Fruit fly (Drosophila melanogaster) whole organism, embryonic: Measurements from ENCODE around the gene CG14657.

Experiments
- CG10209 ChIP-seq: fragments of 200-800 bp; sonication (Bioruptor generic); optimal IDR thresholded peaks from 3 replicates; lab custom pipeline; 2017; ENCODE audit warnings: missing biosample characterization, mild to moderate bottlenecking, missing genetic modification characterization, missing genetic modification reagents
- CG10321 ChIP-seq: fragments of 200-800 bp; sonication (Bioruptor generic); IDR thresholded peaks from 2 replicates; pipeline ENCODE4 v1.3.6; 2022; ENCODE audit warnings: missing biosample characterization, missing genetic modification characterization
- CG10431 ChIP-seq: fragments of 200-800 bp; sonication (Bioruptor generic); optimal IDR thresholded peaks from 3 replicates; lab custom pipeline; 2018; ENCODE audit warnings: missing biosample characterization, mild to moderate bottlenecking, missing genetic modification characterization
- CG15479 ChIP-seq: fragments of 200-800 bp; sonication (Bioruptor generic); optimal IDR thresholded peaks from 3 replicates; lab custom pipeline; 2019; ENCODE audit warnings: missing biosample characterization, mild to moderate bottlenecking, missing genetic modification characterization, moderate library complexity
- CG17328 ChIP-seq: fragments of 200-800 bp; sonication (Bioruptor generic); IDR thresholded peaks from 2 replicates; pipeline ENCODE4 v1.3.6; 2022; ENCODE audit warnings: missing biosample characterization, missing genetic modification characterization
- CG17385 ChIP-seq: fragments of 200-800 bp; sonication (Bioruptor generic); optimal IDR thresholded peaks from 3 replicates; lab custom pipeline; 2018; ENCODE audit warnings: missing biosample characterization, mild to moderate bottlenecking, missing genetic modification characterization
- CG31441 ChIP-seq: fragments of 200-800 bp; sonication (Bioruptor generic); IDR thresholded peaks from 2 replicates; pipeline ENCODE4 v1.3.6; 2022; ENCODE audit warnings: missing biosample characterization, missing genetic modification characterization
- CG34422 ChIP-seq: fragments of 200-800 bp; sonication (Bioruptor generic); IDR thresholded peaks from 3 replicates; pipeline ENCODE4 v1.3.6; 2022; ENCODE audit warnings: missing biosample characterization, missing genetic modification characterization
- CG7271 ChIP-seq: fragments of 200-800 bp; sonication (Bioruptor generic); optimal IDR thresholded peaks from 2 replicates; lab custom pipeline; 2018; ENCODE audit warnings: missing biosample characterization, mild to moderate bottlenecking, missing genetic modification characterization, moderate library complexity
- D ChIP-seq, 2 experiments: fragments of 200-800 bp in 1 of 2; fragments of >200 bp in 1 of 2; sonication (Bioruptor generic) in 1 of 2; optimal IDR thresholded peaks; 2 replicates in 1 of 2; 3 replicates in 1 of 2; lab custom pipeline; 2017; ENCODE audit warnings: mild to moderate bottlenecking in 1 of 2, missing biosample characterization in 1 of 2, missing genetic modification characterization in 1 of 2, missing genetic modification reagents in 1 of 2
- Deaf1 ChIP-seq: fragments of 200-800 bp; optimal IDR thresholded peaks from 3 replicates; lab custom pipeline; 2019; ENCODE audit warnings: missing biosample characterization, mild to moderate bottlenecking, missing genetic modification characterization, moderate library complexity
- Dref ChIP-seq: fragments of 200-800 bp; sonication (Bioruptor generic); IDR thresholded peaks from 2 replicates; pipeline ENCODE4 v1.3.6; 2022; ENCODE audit warnings: missing biosample characterization, missing genetic modification characterization
- Drgx ChIP-seq: fragments of 200-800 bp; sonication (Bioruptor generic); IDR thresholded peaks from 2 replicates; pipeline ENCODE4 v1.3.6; 2022; ENCODE audit warnings: missing biosample characterization, missing genetic modification characterization
- HHEX ChIP-seq: fragments of 200-800 bp; sonication (Bioruptor generic); optimal IDR thresholded peaks from 3 replicates; lab custom pipeline; 2017; ENCODE audit warnings: missing biosample characterization, mild to moderate bottlenecking, missing genetic modification characterization, missing genetic modification reagents
- Hmr ChIP-seq: fragments of 200-800 bp; sonication (Bioruptor generic); optimal IDR thresholded peaks from 3 replicates; lab custom pipeline; 2017; ENCODE audit warnings: mild to moderate bottlenecking, missing biosample characterization, missing genetic modification reagents, missing genetic modification characterization
- Meics ChIP-seq: fragments of 200-800 bp; sonication (Bioruptor generic); optimal IDR thresholded peaks from 2 replicates; lab custom pipeline; 2017; ENCODE audit warnings: missing biosample characterization, mild to moderate bottlenecking, missing genetic modification characterization
- Nf-YA ChIP-seq: fragments of 200-800 bp; sonication (Bioruptor generic); IDR thresholded peaks from 2 replicates; pipeline ENCODE4 v1.3.6; 2022; ENCODE audit warnings: missing biosample characterization, missing genetic modification characterization
- ac ChIP-seq: fragments of 200-800 bp; sonication (Bioruptor generic); optimal IDR thresholded peaks from 3 replicates; lab custom pipeline; 2017; ENCODE audit warnings: missing biosample characterization, mild to moderate bottlenecking, missing genetic modification characterization
- al ChIP-seq: fragments of 200-800 bp; sonication (Bioruptor generic); IDR thresholded peaks from 2 replicates; pipeline ENCODE4 v1.3.6; 2022; ENCODE audit warnings: missing biosample characterization, missing genetic modification characterization
- bowl ChIP-seq: fragments of 200-800 bp; sonication (Bioruptor generic); IDR thresholded peaks from 2 replicates; pipeline ENCODE4 v1.3.6; 2022; ENCODE audit warnings: missing biosample characterization, missing genetic modification characterization
- cad ChIP-seq: fragments of >200 bp; optimal IDR thresholded peaks from 2 replicates; lab custom pipeline; 2017; ENCODE audit warnings: missing biosample characterization, missing genetic modification characterization
- gcm2 ChIP-seq: fragments of 200-800 bp; sonication (Bioruptor generic); optimal IDR thresholded peaks from 2 replicates; lab custom pipeline; 2016; ENCODE audit warnings: missing biosample characterization, missing genetic modification characterization
- hb ChIP-seq: fragments of 200-800 bp; sonication (Bioruptor generic); IDR thresholded peaks from 3 replicates; pipeline ENCODE4 v1.3.6; 2022; ENCODE audit warnings: missing biosample characterization, missing genetic modification characterization; ENCODE audit not compliant: partially characterized antibody
- phol ChIP-seq: fragments of 200-800 bp; sonication (Bioruptor generic); optimal IDR thresholded peaks from 3 replicates; lab custom pipeline; 2018; ENCODE audit warnings: missing biosample characterization, mild to moderate bottlenecking, missing genetic modification characterization, moderate library complexity
- rib ChIP-seq: fragments of 200-800 bp; sonication (Bioruptor generic); IDR thresholded peaks from 2 replicates; pipeline ENCODE4 v1.3.6; 2022; ENCODE audit warnings: missing biosample characterization, missing genetic modification characterization
- salm ChIP-seq: fragments of 200-800 bp; sonication (Bioruptor generic); optimal IDR thresholded peaks from 2 replicates; lab custom pipeline; 2018; ENCODE audit warnings: missing biosample characterization, mild to moderate bottlenecking, missing genetic modification characterization
- sens ChIP-seq: fragments of 200-800 bp; sonication (Bioruptor generic); peaks from one replicate; lab custom pipeline; 2016; ENCODE audit warnings: missing biosample characterization, missing genetic modification characterization
- shn ChIP-seq: fragments of 200-800 bp; sonication (Bioruptor generic); optimal IDR thresholded peaks from 3 replicates; lab custom pipeline; 2016; ENCODE audit warnings: missing biosample characterization, missing genetic modification characterization
- sisA ChIP-seq: fragments of 200-800 bp; sonication (Bioruptor generic); IDR thresholded peaks from 2 replicates; pipeline ENCODE4 v1.3.6; 2022; ENCODE audit warnings: missing biosample characterization, missing genetic modification characterization
- sug ChIP-seq: fragments of 200-800 bp; optimal IDR thresholded peaks from 2 replicates; lab custom pipeline; 2019; ENCODE audit warnings: missing biosample characterization, mild to moderate bottlenecking, missing genetic modification characterization, moderate library complexity
- tll ChIP-seq, 2 experiments: fragments of 200-800 bp in 1 of 2; fragments of >200 bp in 1 of 2; sonication (Bioruptor generic) in 1 of 2; optimal IDR thresholded peaks; 2 replicates each; lab custom pipeline; 2017 to 2019; ENCODE audit warnings: missing biosample characterization in 2 of 2, missing genetic modification characterization in 2 of 2, mild to moderate bottlenecking in 1 of 2, moderate library complexity in 1 of 2
- trem ChIP-seq: fragments of 200-800 bp; optimal IDR thresholded peaks from 3 replicates; lab custom pipeline; 2019; ENCODE audit warnings: missing biosample characterization, mild to moderate bottlenecking, missing genetic modification characterization, moderate library complexity
- ttk ChIP-seq: fragments of 200-800 bp; sonication (Bioruptor generic); IDR thresholded peaks from 2 replicates; pipeline ENCODE4 v2.1.2; 2022; ENCODE audit warnings: missing biosample characterization, missing genetic modification characterization
- vvl ChIP-seq: fragments of 200-800 bp; sonication (Bioruptor generic); IDR thresholded peaks from 2 replicates; pipeline ENCODE4 v1.3.6; 2022; ENCODE audit warnings: missing biosample characterization, missing genetic modification characterization
- zen ChIP-seq: fragments of 200-800 bp; sonication (Bioruptor generic); optimal IDR thresholded peaks from 3 replicates; lab custom pipeline; 2018; ENCODE audit warnings: missing biosample characterization, mild to moderate bottlenecking, missing genetic modification characterization, moderate library complexity
- zfh1 ChIP-seq: fragments of 200-800 bp; sonication (Bioruptor generic); IDR thresholded peaks from 3 replicates; pipeline ENCODE4 v1.3.6; 2022; ENCODE audit warnings: missing biosample characterization, missing genetic modification characterization

The CG14657 gene

dm6 chr3R:4852373-4852860, 31.2 kb upstream of the CG14657 start, which contains the start of gene opa (continued):
- TF ChIP-seq CG10431 (GFP tag; lab: Kevin White, UChicago) = no peak
- no peak for TF ChIP-seq ttk
- peak; percentile 49 for TF ChIP-seq trem (tag; lab: Kevin White, UChicago)
- TF ChIP-seq Nf-YA (GFP tag; lab: Robert Waterston, UW) = peak; percentile 100
- peak; percentile 44; the same call in 1 of the 2 replicates for TF ChIP-seq vvl
- no peak for TF ChIP-seq sisA (GFP tag; lab: Robert Waterston, UW)
- TF ChIP-seq zfh1 (GFP tag; lab: Robert Waterston, UW) = 0 out of 3 replicates have a peak, but pooled peaks have one; percentile 13
- TF ChIP-seq Drgx (GFP tag; lab: Robert Waterston, UW) = 0 out of 2 replicates have a peak, but pooled peaks have one; percentile 16
- peak; percentile 99 for TF ChIP-seq CG10321
- peak; percentile 75 for TF ChIP-seq phol (tag; lab: Kevin White, UChicago)
- TF ChIP-seq HHEX (GFP tag; lab: Kevin White, UChicago) = no peak
- no peak for TF ChIP-seq CG17328 (GFP tag; lab: Robert Waterston, UW)
- no peak for TF ChIP-seq shn (GFP tag; lab: Kevin White, UChicago)

- TF ChIP-seq al (GFP tag; lab: Robert Waterston, UW) (no peak), tll (GFP tag; optimal IDR thresholded peaks at IDR 0.05; lab: Kevin White, UChicago) (peak in 1 of 2 experiments; percentile 100), sug (tag; lab: Kevin White, UChicago) (no peak), CG15479 (GFP tag; lab: Kevin White, UChicago) (peak; percentile 42), salm (tag; lab: Kevin White, UChicago) (no peak), D (optimal IDR thresholded peaks at IDR 0.05; lab: Kevin White, UChicago) (peak; percentile 64), D (GFP tag; optimal IDR thresholded peaks at IDR 0.05; lab: Kevin White, UChicago) (no peak), hb (GFP tag; lab: Robert Waterston, UW) (no peak), CG10209 (GFP tag; lab: Kevin White, UChicago) (no peak), Deaf1 (no peak), cad (GFP tag; lab: Kevin White, UChicago) (peak; percentile 98), sens (no peak), CG7271 (tag; lab: Kevin White, UChicago) (peak; percentile 73), Hmr (GFP tag; lab: Kevin White, UChicago) (no peak), zen (tag; lab: Kevin White, UChicago) (peak; percentile 77), CG31441 (GFP tag; lab: Robert Waterston, UW) (no peak), bowl (GFP tag; lab: Robert Waterston, UW) (no peak)
Observed at dm6 chr3R:4849035-4849656, 27.9 kb upstream of the CG14657 start.

dm6 chr3R:4847388-4847787, 26.2 kb upstream of the CG14657 start:
- no peak for TF ChIP-seq CG34422 (GFP tag; lab: Robert Waterston, UW)
- TF ChIP-seq Dref (GFP tag; lab: Robert Waterston, UW) = no peak
- no peak for TF ChIP-seq gcm2 (GFP tag; lab: Kevin White, UChicago)
- no peak for TF ChIP-seq rib (GFP tag; lab: Robert Waterston, UW)
- TF ChIP-seq cad (GFP tag; lab: Kevin White, UChicago) = peak; percentile 70
- TF ChIP-seq ac (GFP tag; lab: Kevin White, UChicago) = peak; percentile 13
- no peak for TF ChIP-seq Meics
- TF ChIP-seq CG17385 (GFP tag; lab: Kevin White, UChicago) = no peak
- TF ChIP-seq zen (tag; lab: Kevin White, UChicago) = peak; percentile 92
